Fruit fly (Drosophila melanogaster) whole organism, embryonic: ENCODE results near the gene mRpL35.

Source experiments
- CG10654 ChIP-seq: fragments of 200-800 bp; sonication (Bioruptor generic); optimal IDR thresholded peaks from 2 replicates; lab custom pipeline; 2016; ENCODE audit warnings: missing biosample characterization, missing genetic modification characterization
- CG11504 ChIP-seq: fragments of 200-800 bp; sonication (Bioruptor generic); optimal IDR thresholded peaks from 3 replicates; lab custom pipeline; 2019; ENCODE audit warnings: missing biosample characterization, mild to moderate bottlenecking, missing genetic modification characterization, moderate library complexity
- CG11695 ChIP-seq: fragments of 200-800 bp; sonication (Bioruptor generic); IDR thresholded peaks from 3 replicates; pipeline ENCODE4 v1.3.6; 2022; ENCODE audit warnings: missing biosample characterization, missing genetic modification characterization
- CG13287 ChIP-seq: fragments of 200-800 bp; sonication (Bioruptor generic); IDR thresholded peaks from 2 replicates; pipeline ENCODE4 v1.3.6; 2022; ENCODE audit warnings: missing biosample characterization, missing genetic modification characterization; ENCODE audit not compliant: partially characterized antibody
- CG14710 ChIP-seq: fragments of 200-800 bp; sonication (Bioruptor generic); optimal IDR thresholded peaks from 3 replicates; lab custom pipeline; 2019; ENCODE audit warnings: missing biosample characterization, mild to moderate bottlenecking, missing genetic modification characterization, moderate library complexity
- CG1603 ChIP-seq: fragments of 200-800 bp; sonication (Bioruptor generic); optimal IDR thresholded peaks from 2 replicates; lab custom pipeline; 2019; ENCODE audit warnings: missing biosample characterization, mild to moderate bottlenecking, missing genetic modification characterization, moderate library complexity
- CG17385 ChIP-seq: fragments of 200-800 bp; sonication (Bioruptor generic); optimal IDR thresholded peaks from 3 replicates; lab custom pipeline; 2018; ENCODE audit warnings: missing biosample characterization, mild to moderate bottlenecking, missing genetic modification characterization
- CG17802 ChIP-seq: fragments of 200-800 bp; sonication (Bioruptor generic); optimal IDR thresholded peaks from 2 replicates; lab custom pipeline; 2018; ENCODE audit warnings: missing biosample characterization, mild to moderate bottlenecking, missing genetic modification characterization, moderate library complexity
- CG3163 ChIP-seq: fragments of 200-800 bp; sonication (Bioruptor generic); optimal IDR thresholded peaks from 3 replicates; lab custom pipeline; 2016; ENCODE audit warnings: missing biosample characterization, missing genetic modification characterization
- CG33557 ChIP-seq: fragments of 200-800 bp; sonication (Bioruptor generic); optimal IDR thresholded peaks from 2 replicates; lab custom pipeline; 2019; ENCODE audit warnings: missing biosample characterization, mild to moderate bottlenecking, missing genetic modification characterization, moderate library complexity
- CG34422 ChIP-seq: fragments of 200-800 bp; sonication (Bioruptor generic); IDR thresholded peaks from 3 replicates; pipeline ENCODE4 v1.3.6; 2022; ENCODE audit warnings: missing biosample characterization, missing genetic modification characterization
- CG42726 ChIP-seq: fragments of 200-800 bp; sonication (Bioruptor generic); IDR thresholded peaks from 2 replicates; pipeline ENCODE4 v1.3.6; 2022; ENCODE audit warnings: missing biosample characterization, missing genetic modification characterization; ENCODE audit not compliant: partially characterized antibody
- CG4328 ChIP-seq: fragments of 200-800 bp; sonication (Bioruptor generic); optimal IDR thresholded peaks from 3 replicates; lab custom pipeline; 2017; ENCODE audit warnings: missing biosample characterization, missing genetic modification reagents, missing genetic modification characterization
- CG6654 ChIP-seq: fragments of 200-800 bp; sonication (Bioruptor generic); optimal IDR thresholded peaks from 2 replicates; lab custom pipeline; 2017; ENCODE audit warnings: missing biosample characterization, mild to moderate bottlenecking, missing genetic modification characterization
- CG6689 ChIP-seq: fragments of 200-800 bp; sonication (Bioruptor generic); IDR thresholded peaks from 2 replicates; pipeline ENCODE4 v1.3.6; 2022; ENCODE audit warnings: missing biosample characterization, missing genetic modification characterization
- CG6765 ChIP-seq: fragments of 200-800 bp; sonication (Bioruptor generic); optimal IDR thresholded peaks from 3 replicates; lab custom pipeline; 2017; ENCODE audit warnings: missing biosample characterization, mild to moderate bottlenecking, missing genetic modification characterization
- CG7372 ChIP-seq: fragments of 200-800 bp; sonication (Bioruptor generic); IDR thresholded peaks from 2 replicates; pipeline ENCODE4 v1.3.6; 2022; ENCODE audit warnings: missing biosample characterization, missing genetic modification characterization
- CG7987 ChIP-seq: fragments of 200-800 bp; sonication (Bioruptor generic); optimal IDR thresholded peaks from 2 replicates; lab custom pipeline; 2018; ENCODE audit warnings: missing biosample characterization, mild to moderate bottlenecking, missing genetic modification characterization, moderate library complexity
- CG8089 ChIP-seq: fragments of 200-800 bp; sonication (Bioruptor generic); optimal IDR thresholded peaks from 3 replicates; lab custom pipeline; 2016; ENCODE audit warnings: missing biosample characterization, missing genetic modification characterization
- CG8281 ChIP-seq: fragments of 200-800 bp; sonication (Bioruptor generic); optimal IDR thresholded peaks from 2 replicates; lab custom pipeline; 2018; ENCODE audit warnings: missing biosample characterization, mild to moderate bottlenecking, missing genetic modification characterization, moderate library complexity
- Camta ChIP-seq: fragments of 200-800 bp; sonication (Bioruptor generic); optimal IDR thresholded peaks from 2 replicates; lab custom pipeline; 2016; ENCODE audit warnings: missing biosample characterization, missing genetic modification characterization
- Dek ChIP-seq: fragments of 200-800 bp; sonication (Bioruptor generic); optimal IDR thresholded peaks from 3 replicates; lab custom pipeline; 2019; ENCODE audit warnings: missing biosample characterization, mild to moderate bottlenecking, missing genetic modification characterization, moderate library complexity
- Dip2 ChIP-seq: fragments of 200-800 bp; sonication (Bioruptor generic); IDR thresholded peaks from 2 replicates; pipeline ENCODE4 v1.3.6; 2022; ENCODE audit warnings: missing biosample characterization, missing genetic modification characterization
- Fer3 ChIP-seq: fragments of 200-800 bp; sonication (Bioruptor generic); optimal IDR thresholded peaks from 2 replicates; lab custom pipeline; 2018; ENCODE audit warnings: missing biosample characterization, mild to moderate bottlenecking, missing genetic modification characterization, moderate library complexity
- Gug ChIP-seq: fragments of 200-800 bp; sonication (Bioruptor generic); IDR thresholded peaks from 4 replicates; pipeline ENCODE4 v1.3.6; 2022; ENCODE audit warnings: missing biosample characterization, missing genetic modification characterization
- Hr51 ChIP-seq, 2 experiments: fragments of 200-800 bp; sonication (Bioruptor generic); optimal IDR thresholded peaks; 2 replicates in 1 of 2; 3 replicates in 1 of 2; lab custom pipeline; 2016 to 2018; ENCODE audit warnings: missing biosample characterization in 2 of 2, missing genetic modification characterization in 2 of 2, mild to moderate bottlenecking in 1 of 2, moderate library complexity in 1 of 2
- Hsf ChIP-seq: fragments of 200-800 bp; sonication (Bioruptor generic); optimal IDR thresholded peaks from 3 replicates; lab custom pipeline; 2016; ENCODE audit warnings: missing biosample characterization, missing genetic modification characterization
- MESR4 ChIP-seq: fragments of 200-800 bp; sonication (Bioruptor generic); optimal IDR thresholded peaks from 2 replicates; lab custom pipeline; 2018; ENCODE audit warnings: missing biosample characterization, mild to moderate bottlenecking, missing genetic modification characterization, moderate library complexity
- NC2α ChIP-seq: fragments of 200-800 bp; sonication (Bioruptor generic); optimal IDR thresholded peaks from 2 replicates; lab custom pipeline; 2016; ENCODE audit warnings: missing biosample characterization, missing genetic modification characterization
- NK7.1 ChIP-seq: fragments of 200-800 bp; sonication (Bioruptor generic); optimal IDR thresholded peaks from 3 replicates; lab custom pipeline; 2016; ENCODE audit warnings: missing biosample characterization, missing genetic modification characterization
- Oli ChIP-seq: fragments of 200-800 bp; sonication (Bioruptor generic); optimal IDR thresholded peaks from 2 replicates; lab custom pipeline; 2018; ENCODE audit warnings: missing biosample characterization, mild to moderate bottlenecking, missing genetic modification characterization, moderate library complexity
- PHDP ChIP-seq: fragments of 200-800 bp; sonication (Bioruptor generic); optimal IDR thresholded peaks from 3 replicates; lab custom pipeline; 2018; ENCODE audit warnings: missing biosample characterization, mild to moderate bottlenecking, missing genetic modification characterization, moderate library complexity
- Six4 ChIP-seq: fragments of 200-800 bp; sonication (Bioruptor generic); optimal IDR thresholded peaks from 2 replicates; lab custom pipeline; 2016; ENCODE audit warnings: missing biosample characterization, missing genetic modification characterization
- Stat92E ChIP-seq, 3 experiments: fragments of >200 bp in 2 of 3; fragments of 200-800 bp in 1 of 3; sonication (Bioruptor generic) in 1 of 3; optimal IDR thresholded peaks; 2 replicates each; lab custom pipeline; 2017 to 2019; ENCODE audit warnings: missing biosample characterization in 3 of 3, missing genetic modification characterization in 3 of 3, mild to moderate bottlenecking in 1 of 3, moderate library complexity in 1 of 3
- Tbp ChIP-seq: fragments of >200 bp; optimal IDR thresholded peaks from 2 replicates; lab custom pipeline; 2018; ENCODE audit warnings: missing biosample characterization, missing genetic modification characterization
- ara ChIP-seq: fragments of 200-800 bp; sonication (Bioruptor generic); IDR thresholded peaks from 2 replicates; pipeline ENCODE4 v1.3.6; 2022; ENCODE audit warnings: missing biosample characterization, missing genetic modification characterization
- ash1 ChIP-seq: fragments of 200-800 bp; sonication (Bioruptor generic); optimal IDR thresholded peaks from 2 replicates; lab custom pipeline; 2018; ENCODE audit warnings: missing biosample characterization, mild to moderate bottlenecking, missing genetic modification characterization
- chm ChIP-seq: fragments of 200-800 bp; sonication (Bioruptor generic); IDR thresholded peaks from 2 replicates; pipeline ENCODE4 v1.3.6; 2022; ENCODE audit warnings: missing biosample characterization, missing genetic modification characterization
- dan ChIP-seq: fragments of 200-800 bp; sonication (Bioruptor generic); IDR thresholded peaks from 2 replicates; pipeline ENCODE4 v1.3.6; 2022; ENCODE audit warnings: missing biosample characterization, missing genetic modification characterization
- eve ChIP-seq, 2 experiments: fragments of >200 bp; optimal IDR thresholded peaks; 2 replicates each; lab custom pipeline; 2017; ENCODE audit warnings: missing biosample characterization in 2 of 2, missing genetic modification characterization in 2 of 2
- inv ChIP-seq: fragments of 200-800 bp; sonication (Bioruptor generic); IDR thresholded peaks from 2 replicates; pipeline ENCODE4 v1.3.6; 2022; ENCODE audit warnings: missing biosample characterization, missing genetic modification characterization; ENCODE audit not compliant: partially characterized antibody
- lilli ChIP-seq: fragments of 200-800 bp; sonication (Bioruptor generic); optimal IDR thresholded peaks from 3 replicates; lab custom pipeline; 2016; ENCODE audit warnings: missing biosample characterization, missing genetic modification characterization
- mld ChIP-seq: fragments of 200-800 bp; sonication (Bioruptor generic); IDR thresholded peaks from 3 replicates; pipeline ENCODE4 v1.3.6; 2022; ENCODE audit warnings: missing biosample characterization, missing genetic modification characterization; ENCODE audit not compliant: partially characterized antibody
- pho ChIP-seq: fragments of 200-800 bp; sonication (Bioruptor generic); optimal IDR thresholded peaks from 2 replicates; lab custom pipeline; 2016; ENCODE audit warnings: missing biosample characterization, missing genetic modification characterization
- psq ChIP-seq: fragments of 200-800 bp; sonication (Bioruptor generic); optimal IDR thresholded peaks from 2 replicates; lab custom pipeline; 2017; ENCODE audit warnings: missing biosample characterization, missing genetic modification characterization
- so ChIP-seq: fragments of 200-800 bp; sonication (Bioruptor generic); IDR thresholded peaks from 3 replicates; pipeline ENCODE4 v1.3.6; 2022; ENCODE audit warnings: missing biosample characterization, missing genetic modification characterization
- tll ChIP-seq, 2 experiments: fragments of 200-800 bp in 1 of 2; fragments of >200 bp in 1 of 2; sonication (Bioruptor generic) in 1 of 2; optimal IDR thresholded peaks; 2 replicates each; lab custom pipeline; 2017 to 2019; ENCODE audit warnings: missing biosample characterization in 2 of 2, missing genetic modification characterization in 2 of 2, mild to moderate bottlenecking in 1 of 2, moderate library complexity in 1 of 2
- unc-4 ChIP-seq: fragments of 200-800 bp; sonication (Bioruptor generic); IDR thresholded peaks from 2 replicates; pipeline ENCODE4 v1.3.6; 2022; ENCODE audit warnings: missing biosample characterization, missing genetic modification characterization; ENCODE audit not compliant: partially characterized antibody
- zen2 ChIP-seq: fragments of 200-800 bp; sonication (Bioruptor generic); IDR thresholded peaks from 3 replicates; pipeline ENCODE4 v1.3.6; 2022; ENCODE audit warnings: missing biosample characterization, missing genetic modification characterization; ENCODE audit not compliant: partially characterized antibody

The mRpL35 gene

DNA sequence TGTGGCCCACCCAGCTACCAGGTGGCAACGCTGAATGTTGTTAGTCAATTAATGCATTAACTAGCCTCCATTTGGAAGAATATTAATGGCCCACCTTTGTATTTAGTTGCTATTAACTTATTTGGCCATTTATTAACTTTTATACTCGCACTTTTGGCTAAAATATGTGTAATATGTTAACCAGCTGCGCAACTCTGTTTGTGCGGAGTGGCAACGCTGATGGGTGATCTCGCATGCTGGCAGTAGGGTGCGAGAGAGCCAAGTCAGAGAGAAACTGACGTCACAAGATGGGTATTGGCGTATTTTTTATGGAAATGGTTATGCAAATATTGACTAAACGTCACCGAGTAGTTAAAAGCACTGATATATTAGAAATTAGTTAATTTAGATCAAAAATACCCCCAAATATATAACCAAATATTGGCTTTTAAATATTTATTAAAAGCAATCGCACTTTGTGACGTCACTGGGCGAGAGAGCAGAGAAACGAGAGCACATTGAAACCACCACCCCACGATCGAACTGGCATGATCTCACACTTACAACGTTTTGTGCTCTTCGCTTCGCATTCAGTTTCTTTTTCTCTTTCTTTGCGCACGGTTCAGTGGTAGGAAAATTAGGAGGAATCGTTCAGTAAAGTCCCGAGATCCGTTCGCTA lies 18.4 kb downstream of the mRpL35 start, which contains the start of gene how (continued):
- TF ChIP-seq pho (GFP tag; lab: Kevin White, UChicago) (peak; percentile 27), CG11695 (GFP tag; lab: Robert Waterston, UW) (no peak), Gug (no peak), Tbp (GFP tag; lab: Kevin White, UChicago) (no peak), zen2 (GFP tag; lab: Robert Waterston, UW) (no peak), CG3163 (GFP tag; lab: Kevin White, UChicago) (peak; percentile 91), Stat92E (GFP tag; optimal IDR thresholded peaks at IDR 0.05; lab: Kevin White, UChicago) (no peak), NC2α (GFP tag; lab: Kevin White, UChicago) (peak; percentile 20), psq (GFP tag; lab: Kevin White, UChicago) (peak; percentile 7), CG6654 (GFP tag; lab: Kevin White, UChicago) (no peak), so (GFP tag; lab: Robert Waterston, UW) (peak; percentile 48; the same call in 1 of the 3 replicates), chm (peak; percentile 83), CG11504 (peak; percentile 40), Hr51 (GFP tag; optimal IDR thresholded peaks at IDR 0.05; lab: Kevin White, UChicago) (peak; percentile 9 to 31), PHDP (tag; lab: Kevin White, UChicago) (peak; percentile 36), CG6765 (peak; percentile 29), Fer3 (no peak), Dek (tag; lab: Kevin White, UChicago) (no peak), CG17802 (tag; lab: Kevin White, UChicago) (no peak), Camta (peak; percentile 41), Oli (tag; lab: Kevin White, UChicago) (no peak), CG33557 (GFP tag; lab: Kevin White, UChicago) (peak; percentile 43), CG6689 (peak; percentile 100), eve (GFP tag; optimal IDR thresholded peaks at IDR 0.05; lab: Kevin White, UChicago) (no peak), CG13287 (GFP tag; lab: Robert Waterston, UW) (peak; percentile 41; the same call in 1 of the 2 replicates), mld (GFP tag; lab: Robert Waterston, UW) (no peak), inv (GFP tag; lab: Robert Waterston, UW) (no peak), CG10654 (GFP tag; lab: Kevin White, UChicago) (no peak), tll (GFP tag; optimal IDR thresholded peaks at IDR 0.05; lab: Kevin White, UChicago) (peak in 1 of 2 experiments; percentile 95), CG8089 (no peak), CG8281 (no peak), NK7.1 (peak; percentile 8), CG1603 (tag; lab: Kevin White, UChicago) (peak; percentile 78), Dip2 (GFP tag; lab: Robert Waterston, UW) (no peak), CG14710 (tag; lab: Kevin White, UChicago) (peak; percentile 65), CG7372 (GFP tag; lab: Robert Waterston, UW) (no peak), CG42726 (0 out of 2 replicates have a peak, but pooled peaks have one; percentile 3), unc-4 (no peak), Hsf (peak; percentile 10), CG4328 (GFP tag; lab: Kevin White, UChicago) (no peak), CG17385 (peak; percentile 7), ash1 (GFP tag; lab: Kevin White, UChicago) (no peak), CG7987 (no peak), ara (GFP tag; lab: Robert Waterston, UW) (no peak), CG34422 (no peak), MESR4 (GFP tag; lab: Kevin White, UChicago) (no peak), dan (GFP tag; lab: Robert Waterston, UW) (no peak), Six4 (GFP tag; lab: Kevin White, UChicago) (no peak), lilli (GFP tag; lab: Kevin White, UChicago) (peak; percentile 45)
